Worm (Caenorhabditis elegans): ENCODE data around the gene Y94H6A.5.

DNA sequence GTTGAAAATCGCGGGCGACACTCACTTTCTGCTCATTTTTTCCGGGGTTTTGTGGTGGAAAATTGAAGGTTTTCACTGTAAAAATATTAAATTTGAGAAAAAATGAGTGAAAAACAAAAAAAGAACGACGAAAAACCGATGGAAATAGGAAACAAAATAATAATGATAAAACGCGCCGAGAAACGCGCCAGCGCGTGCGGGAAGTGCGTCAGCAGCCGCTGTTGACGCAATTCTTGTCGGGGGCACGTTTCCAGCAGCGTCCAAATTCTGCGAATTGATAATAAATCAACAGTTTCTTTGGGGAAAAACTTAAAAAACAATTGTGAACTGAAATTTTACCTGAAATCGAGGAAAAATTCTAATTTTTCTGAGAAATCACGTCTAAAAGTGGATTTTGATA lies 22.0 kb upstream of the Y94H6A.5 start, which contains the start of gene ubxn-2:
- TF ChIP-seq nfya-1 (tag; optimal IDR thresholded peaks at IDR 0.05): peak; percentile 40
- TF ChIP-seq pqm-1 (tag; optimal IDR thresholded peaks at IDR 0.05): no peak
- TF ChIP-seq ttx-3 (tag; optimal IDR thresholded peaks at IDR 0.05): no peak
- no peak for TF ChIP-seq ahr-1 (tag; optimal IDR thresholded peaks at IDR 0.05)
- TF ChIP-seq nhr-11 (tag; optimal IDR thresholded peaks at IDR 0.05): no peak
- TF ChIP-seq elt-4 (tag; optimal IDR thresholded peaks at IDR 0.05): no peak
- no peak for TF ChIP-seq ama-1 (optimal IDR thresholded peaks at IDR 0.05)
- TF ChIP-seq hlh-15 (tag; optimal IDR thresholded peaks at IDR 0.05): no peak
